Worm (Caenorhabditis elegans) whole organism, midembryonic: ENCODE results near the gene smi-1.

Source experiments
- T22C8.4 ChIP-seq: fragments of 200-800 bp; sonication (Bioruptor generic); IDR thresholded peaks from 2 replicates; pipeline ENCODE4 v1.3.6; 2022; ENCODE audit warnings: missing genetic modification characterization, missing compliant biosample characterization
- cog-1 ChIP-seq: sonication (generic microtip); optimal IDR thresholded peaks from 2 replicates; lab custom pipeline; 2016; ENCODE audit warnings: missing genetic modification characterization, missing compliant biosample characterization
- flt-1 ChIP-seq: fragments of 200-800 bp; sonication (Bioruptor generic); IDR thresholded peaks from 2 replicates; pipeline ENCODE4 v1.3.6; 2022; ENCODE audit warnings: missing genetic modification characterization, missing compliant biosample characterization
- klf-2 ChIP-seq: fragments of 200-800 bp; sonication (Bioruptor generic); conservative IDR thresholded peaks from 2 replicates; pipeline ENCODE4 v1.3.6; 2022; ENCODE audit warnings: missing genetic modification reagents, missing genetic modification characterization, missing compliant biosample characterization
- med-1 ChIP-seq: sonication (generic microtip); optimal IDR thresholded peaks from 2 replicates; lab custom pipeline; 2017; ENCODE audit warnings: missing genetic modification characterization, mild to moderate bottlenecking, missing compliant biosample characterization, antibody characterized with exemption, missing genetic modification reagents; ENCODE audit not compliant: insufficient read depth
- ref-1 ChIP-seq: fragments of 200-800 bp; sonication (Bioruptor generic); conservative IDR thresholded peaks from 2 replicates; pipeline ENCODE4 v1.3.6; 2022; ENCODE audit warnings: missing genetic modification reagents, missing genetic modification characterization, missing compliant biosample characterization
- tab-1 ChIP-seq: fragments of 200-800 bp; sonication (Bioruptor generic); IDR thresholded peaks from 2 replicates; pipeline ENCODE4 v1.3.6; 2022; ENCODE audit warnings: missing genetic modification characterization, missing compliant biosample characterization
- ztf-23 ChIP-seq: fragments of 200-800 bp; sonication (Bioruptor generic); IDR thresholded peaks from 2 replicates; pipeline ENCODE4 v1.3.6; 2022; ENCODE audit warnings: missing genetic modification reagents, missing genetic modification characterization, missing compliant biosample characterization
- ztf-29 ChIP-seq: fragments of 200-800 bp; sonication (Bioruptor generic); IDR thresholded peaks from 2 replicates; pipeline ENCODE4 v1.3.6; 2022; ENCODE audit warnings: missing genetic modification reagents, missing genetic modification characterization, missing compliant biosample characterization

Gene smi-1

DNA sequence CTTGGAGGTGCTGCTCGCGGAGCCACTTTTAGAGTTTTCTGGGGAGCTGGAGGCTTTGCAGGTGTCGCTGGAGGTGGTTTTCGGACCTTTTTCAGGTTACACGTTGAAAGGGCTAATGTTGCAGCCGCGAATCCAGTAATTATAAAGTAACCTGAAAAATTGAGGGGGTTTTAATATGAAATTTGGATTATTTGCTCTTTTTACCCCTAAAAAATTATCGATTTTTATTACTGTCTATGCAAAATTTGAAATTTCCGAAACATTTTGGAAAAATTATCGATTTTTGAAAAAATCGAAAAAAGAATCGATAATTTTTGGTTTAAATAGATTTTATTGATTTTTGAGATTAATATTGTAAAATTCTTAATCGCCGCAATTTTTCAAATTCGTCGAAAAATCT is 15.2 kb downstream of the smi-1 start:
- TF ChIP-seq ztf-23 (GFP tag; lab: Robert Waterston, UW) = no peak
- peak; percentile 59 for TF ChIP-seq T22C8.4 (GFP tag; lab: Robert Waterston, UW)

- TF ChIP-seq ztf-29 (GFP tag; lab: Robert Waterston, UW) (no peak), T22C8.4 (GFP tag; lab: Robert Waterston, UW) (peak; percentile 62)
Measured at ce11 chrIII:1893851-1894250, 15.7 kb downstream of the smi-1 start, which contains the start of the genes B0524.5 and B0524.2. Gene B0524.5 (minus strand): TSS chrIII:1893890. Gene B0524.2 (plus strand): TSS chrIII:1894057.

ce11 chrIII:1903966-1904365 is 25.8 kb downstream of the smi-1 start:
- no peak for TF ChIP-seq ztf-23 (GFP tag; lab: Robert Waterston, UW)
- TF ChIP-seq tab-1 (GFP tag; lab: Robert Waterston, UW) = no peak
- no peak for TF ChIP-seq ref-1 (GFP tag; lab: Robert Waterston, UW)

DNA sequence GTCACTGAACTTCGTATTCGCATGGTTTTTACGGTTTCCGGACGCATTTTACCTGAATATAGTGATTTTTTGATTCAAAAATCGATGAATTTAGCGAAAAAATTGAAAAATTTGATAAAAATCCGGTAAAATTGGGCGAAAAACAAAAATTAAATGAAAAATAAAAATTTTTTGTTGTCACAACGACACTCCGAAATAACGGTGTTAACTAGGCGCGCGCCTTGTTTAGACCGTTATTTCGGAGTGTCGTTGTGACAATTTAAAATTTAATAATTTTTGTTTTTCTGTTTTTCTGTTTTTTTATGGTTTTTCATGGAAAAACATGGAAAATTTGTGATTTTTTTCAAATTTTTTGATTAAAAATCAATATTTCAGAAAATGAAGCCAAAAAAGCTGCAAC is 27.4 kb downstream of the smi-1 start, which contains the start of the genes B0524.6 and pqn-41:
Gene B0524.6 (minus strand): TSS at position 52 of the 400 bp plus-strand sequence.
Gene pqn-41 (plus strand): TSS at position 370 of the 400 bp plus-strand sequence.
- TF ChIP-seq cog-1 (no peak), ref-1 (GFP tag; lab: Robert Waterston, UW) (no peak), ztf-23 (GFP tag; lab: Robert Waterston, UW) (no peak)

DNA sequence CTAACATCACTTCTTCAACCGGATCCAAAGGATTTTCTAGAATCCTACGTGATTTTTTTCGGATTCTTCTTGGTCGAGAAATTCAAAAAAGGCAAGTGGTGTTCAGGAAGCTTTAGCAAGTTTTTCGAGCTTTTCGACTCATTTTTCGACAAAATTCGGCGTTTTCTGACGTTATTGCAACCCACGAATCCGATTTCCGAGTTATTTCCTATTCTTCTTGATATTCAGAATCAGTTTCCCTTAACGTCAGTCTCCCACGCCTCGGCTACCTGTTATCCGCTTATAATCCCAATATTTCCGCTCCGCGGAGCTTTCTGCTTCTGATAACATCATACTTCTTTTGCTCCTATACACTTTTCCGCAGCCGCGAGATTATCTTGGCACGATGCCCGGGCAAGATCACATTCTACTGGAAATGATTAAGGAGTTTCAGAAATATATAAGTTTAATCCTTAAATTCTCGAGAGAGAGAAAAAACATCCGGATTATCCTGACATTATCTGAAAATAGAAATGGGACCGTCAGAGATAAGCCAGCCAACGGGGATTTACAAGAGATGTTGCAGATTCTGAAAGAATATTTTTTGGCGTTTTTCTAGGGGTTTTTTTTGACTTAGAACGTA is 40.3 kb downstream of the smi-1 start:
- TF ChIP-seq tab-1 (GFP tag; lab: Robert Waterston, UW) (no peak), flt-1 (GFP tag; lab: Robert Waterston, UW) (no peak), cog-1 (no peak), med-1 (no peak), T22C8.4 (GFP tag; lab: Robert Waterston, UW) (no peak), klf-2 (GFP tag; lab: Robert Waterston, UW) (no peak), ref-1 (GFP tag; lab: Robert Waterston, UW) (no peak), ztf-23 (GFP tag; lab: Robert Waterston, UW) (no peak), ztf-29 (GFP tag; lab: Robert Waterston, UW) (no peak)

DNA sequence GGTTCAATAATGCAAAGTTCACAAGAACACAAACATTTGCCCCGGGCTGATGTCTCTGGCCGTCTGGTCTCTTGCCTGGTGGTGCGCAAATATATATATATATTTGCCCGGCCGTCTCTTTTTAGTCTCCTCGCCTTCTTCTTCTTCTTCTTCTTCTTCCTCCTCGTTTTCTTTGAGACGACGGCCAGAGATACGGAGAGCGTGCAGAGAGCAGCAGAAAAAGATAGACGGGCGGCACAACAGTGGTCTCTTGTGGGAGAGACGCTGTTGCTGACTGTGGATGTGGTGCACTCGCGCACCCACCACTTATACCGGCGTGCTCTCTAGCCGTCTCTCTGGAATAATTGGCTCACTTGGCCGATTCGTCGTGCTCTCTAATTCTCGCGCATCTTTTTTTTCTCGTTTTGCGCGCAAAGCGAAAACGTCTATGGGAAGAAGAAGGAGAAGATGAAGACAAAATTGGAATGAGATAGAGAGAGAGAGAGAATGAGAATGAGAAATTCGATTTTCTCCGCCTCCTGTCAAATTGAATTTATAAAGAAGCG is 43.0 kb downstream of the smi-1 start:
- TF ChIP-seq ztf-23 (GFP tag; lab: Robert Waterston, UW) (no peak), med-1 (no peak), flt-1 (GFP tag; lab: Robert Waterston, UW) (peak; percentile 63; the same call in 1 of the 2 replicates), cog-1 (peak; percentile 95), ztf-29 (GFP tag; lab: Robert Waterston, UW) (no peak; the same call in 1 of the 2 replicates), klf-2 (GFP tag; lab: Robert Waterston, UW) (no peak), tab-1 (GFP tag; lab: Robert Waterston, UW) (no peak), T22C8.4 (GFP tag; lab: Robert Waterston, UW) (no peak), ref-1 (GFP tag; lab: Robert Waterston, UW) (no peak)

- TF ChIP-seq flt-1 (GFP tag; lab: Robert Waterston, UW) = no peak
- TF ChIP-seq T22C8.4 (GFP tag; lab: Robert Waterston, UW) = no peak
- TF ChIP-seq ztf-29 (GFP tag; lab: Robert Waterston, UW) = no peak
- no peak for TF ChIP-seq klf-2 (GFP tag; lab: Robert Waterston, UW)
- TF ChIP-seq med-1 = no peak
- no peak for TF ChIP-seq tab-1 (GFP tag; lab: Robert Waterston, UW)
- TF ChIP-seq ztf-23 (GFP tag; lab: Robert Waterston, UW) = no peak
- TF ChIP-seq ref-1 (GFP tag; lab: Robert Waterston, UW) = no peak
- no peak for TF ChIP-seq cog-1
Measured at ce11 chrIII:1922081-1922480, 43.9 kb downstream of the smi-1 start.

DNA sequence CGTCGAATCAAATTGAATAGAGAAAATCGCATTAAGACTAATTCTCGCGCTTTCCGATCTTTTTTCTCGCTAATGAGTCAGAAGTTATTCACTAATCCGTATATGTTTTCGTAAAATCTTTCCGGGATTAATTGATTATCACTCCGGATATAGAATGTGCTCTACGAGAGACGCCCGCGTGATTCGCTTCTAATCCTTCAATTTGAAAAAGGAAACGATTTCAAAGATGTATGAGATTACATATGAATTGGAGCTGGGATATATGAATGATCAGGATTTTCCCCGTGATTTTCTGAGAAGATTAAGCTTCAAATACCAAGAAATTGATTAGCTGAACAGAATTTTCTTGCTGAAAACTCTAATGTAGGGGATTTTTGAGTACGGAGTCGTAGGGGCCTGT is 44.4 kb downstream of the smi-1 start:
- no peak for TF ChIP-seq flt-1 (GFP tag; lab: Robert Waterston, UW)

DNA sequence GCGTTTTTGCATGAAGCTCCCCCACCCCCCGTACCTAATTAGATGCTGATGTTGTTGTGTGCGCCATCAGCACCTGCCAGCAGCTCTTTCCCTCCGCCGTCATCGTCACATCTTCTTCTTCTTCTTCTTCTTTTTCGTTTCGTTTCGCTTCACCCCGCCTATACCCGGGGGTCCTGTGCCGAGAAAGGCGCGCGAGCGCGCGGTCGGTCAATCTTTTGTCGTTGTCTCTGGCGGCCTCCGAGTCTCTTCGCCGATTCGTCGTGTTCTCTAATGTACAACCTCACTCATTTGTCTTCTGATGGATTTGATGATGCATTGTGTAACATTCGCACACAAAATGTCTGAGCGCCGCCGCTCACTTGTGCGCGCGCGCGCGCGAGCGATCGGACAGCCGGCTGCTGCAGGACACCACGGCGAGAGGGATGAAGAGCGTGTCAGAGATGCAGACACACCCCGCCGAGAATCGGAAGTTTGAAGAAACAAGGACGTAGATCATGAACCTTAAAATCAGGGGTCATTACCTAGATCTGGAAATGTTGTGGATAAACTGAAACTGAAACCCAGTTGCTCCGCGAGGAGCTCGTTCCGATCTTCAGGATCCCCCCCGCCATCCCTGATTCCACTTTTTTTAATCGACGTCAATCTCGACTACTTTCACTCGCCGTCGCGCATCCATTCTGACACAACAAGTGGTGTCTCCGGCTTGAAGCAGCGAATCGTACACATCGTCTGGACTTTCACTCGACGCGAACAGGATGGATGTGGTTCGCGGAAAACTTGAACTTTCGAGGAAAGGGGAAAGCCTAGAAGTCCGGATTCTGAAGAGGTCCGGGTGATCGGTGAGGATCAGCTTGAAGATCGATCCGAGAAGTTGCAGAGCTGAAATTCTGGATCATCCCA is 45.5 kb downstream of the smi-1 start:
- TF ChIP-seq ztf-23 (GFP tag; lab: Robert Waterston, UW) = 0 out of 2 replicates have a peak, but pooled peaks have one; percentile 7
- TF ChIP-seq cog-1 = peak; percentile 97
- TF ChIP-seq flt-1 (GFP tag; lab: Robert Waterston, UW) = peak; percentile 79
- no peak for TF ChIP-seq T22C8.4 (GFP tag; lab: Robert Waterston, UW)
- no peak for TF ChIP-seq klf-2 (GFP tag; lab: Robert Waterston, UW)
- TF ChIP-seq med-1 = no peak
- peak; percentile 61; the same call in 1 of the 2 replicates for TF ChIP-seq tab-1 (GFP tag; lab: Robert Waterston, UW)
- no peak for TF ChIP-seq ref-1 (GFP tag; lab: Robert Waterston, UW)
- peak; percentile 48; the same call in 1 of the 2 replicates for TF ChIP-seq ztf-29 (GFP tag; lab: Robert Waterston, UW)

- peak; percentile 87 for TF ChIP-seq ztf-29 (GFP tag; lab: Robert Waterston, UW)
- peak; percentile 99 for TF ChIP-seq cog-1
- TF ChIP-seq flt-1 (GFP tag; lab: Robert Waterston, UW) = peak; percentile 75
- peak; percentile 14; the same call in 1 of the 2 replicates for TF ChIP-seq tab-1 (GFP tag; lab: Robert Waterston, UW)
- TF ChIP-seq med-1 = no peak
- 0 out of 2 replicates have a peak, but pooled peaks have one; percentile 45 for TF ChIP-seq ztf-23 (GFP tag; lab: Robert Waterston, UW)
Measured at ce11 chrIII:1925048-1925537, 46.9 kb downstream of the smi-1 start.
